Worm (Caenorhabditis elegans) whole organism, L2 larva: ENCODE measurements around the gene nhr-119.

Source experiments
- R02D3.7 ChIP-seq: fragments of 150-350 bp; optimal IDR thresholded peaks from 2 replicates; lab custom pipeline; 2014; ENCODE audit warnings: missing biosample characterization, missing genetic modification characterization
- nhr-11 ChIP-seq: fragments of 150-350 bp; optimal IDR thresholded peaks from 2 replicates; lab custom pipeline; 2014; ENCODE audit warnings: missing biosample characterization, missing genetic modification characterization

DNA sequence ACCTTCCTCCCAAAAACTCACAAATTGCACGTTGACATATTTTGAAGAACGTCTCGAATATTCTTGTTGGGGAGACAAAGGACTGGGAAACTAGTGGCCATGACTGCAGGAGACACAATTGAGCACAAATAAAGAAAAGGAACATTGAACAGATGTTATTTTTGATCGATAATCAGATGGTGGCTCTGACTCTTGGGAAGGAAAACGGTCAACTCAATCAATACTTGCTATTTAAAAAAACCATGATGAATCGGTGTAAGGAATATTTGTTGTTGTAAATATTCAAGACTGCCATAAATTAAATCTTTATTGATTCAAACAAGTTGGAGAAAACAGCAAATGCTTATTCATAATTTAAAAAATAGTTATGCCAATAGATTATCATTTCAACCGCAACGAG is 29.6 kb downstream of the nhr-119 start, which contains the start of gene fbxb-105:
- TF ChIP-seq R02D3.7 (tag; lab: Kevin White, UChicago) (no peak), nhr-11 (tag; lab: Kevin White, UChicago) (no peak)
